Fruit fly (Drosophila melanogaster) whole organism, pupa: ENCODE measurements around the gene Mrm2.
A peak's percentile ranks its signal among the peaks of the same experiment; 100 is the strongest.

Experiments used
- CG10348 ChIP-seq: fragments of 200-800 bp; sonication (Bioruptor generic); IDR thresholded peaks from 2 replicates; pipeline ENCODE4 v1.3.6; 2022; ENCODE audit warnings: missing biosample characterization, missing genetic modification characterization
- CG12605 ChIP-seq: fragments of 200-800 bp; sonication (Bioruptor generic); IDR thresholded peaks from 2 replicates; pipeline ENCODE4 v1.3.6; 2022; ENCODE audit warnings: missing biosample characterization, missing genetic modification characterization
- CG13204 ChIP-seq: fragments of 200-800 bp; sonication (Bioruptor generic); optimal IDR thresholded peaks from 2 replicates; lab custom pipeline; 2018; ENCODE audit warnings: missing biosample characterization, mild to moderate bottlenecking, missing genetic modification characterization, moderate library complexity
- CG14655 ChIP-seq: fragments of 200-800 bp; sonication (Bioruptor generic); optimal IDR thresholded peaks from 3 replicates; lab custom pipeline; 2017; ENCODE audit warnings: mild to moderate bottlenecking, missing biosample characterization, missing genetic modification reagents, missing genetic modification characterization
- CG15710 ChIP-seq: fragments of 200-800 bp; sonication (Bioruptor generic); optimal IDR thresholded peaks from 2 replicates; lab custom pipeline; 2018; ENCODE audit warnings: missing biosample characterization, mild to moderate bottlenecking, missing genetic modification characterization, moderate library complexity
- CG17806 ChIP-seq: fragments of 200-800 bp; sonication (Bioruptor generic); optimal IDR thresholded peaks from 2 replicates; lab custom pipeline; 2018; ENCODE audit warnings: missing biosample characterization, mild to moderate bottlenecking, missing genetic modification characterization, moderate library complexity
- CG32121 ChIP-seq: fragments of 200-800 bp; sonication (Bioruptor generic); IDR thresholded peaks from 2 replicates; pipeline ENCODE4 v1.3.6; 2022; ENCODE audit warnings: missing biosample characterization, missing genetic modification characterization
- CG34367 ChIP-seq: fragments of 200-800 bp; sonication (Bioruptor generic); optimal IDR thresholded peaks from 2 replicates; lab custom pipeline; 2018; ENCODE audit warnings: missing biosample characterization, mild to moderate bottlenecking, missing genetic modification characterization
- CG4496 ChIP-seq: fragments of 200-800 bp; sonication (Bioruptor generic); IDR thresholded peaks from 3 replicates; pipeline ENCODE4 v1.3.6; 2022; ENCODE audit warnings: missing biosample characterization, missing genetic modification characterization
- CG8159 ChIP-seq: fragments of 200-800 bp; sonication (Bioruptor generic); optimal IDR thresholded peaks from 3 replicates; lab custom pipeline; 2018; ENCODE audit warnings: missing biosample characterization, mild to moderate bottlenecking, missing genetic modification characterization, moderate library complexity
- CG8301 ChIP-seq: fragments of 200-800 bp; sonication (Bioruptor generic); optimal IDR thresholded peaks from 2 replicates; lab custom pipeline; 2018; ENCODE audit warnings: missing biosample characterization, mild to moderate bottlenecking, missing genetic modification characterization
- CG9948 ChIP-seq: fragments of 200-800 bp; sonication (Bioruptor generic); optimal IDR thresholded peaks from 2 replicates; lab custom pipeline; 2018; ENCODE audit warnings: missing biosample characterization, mild to moderate bottlenecking, missing genetic modification characterization, moderate library complexity
- D1 ChIP-seq: fragments of 200-800 bp; sonication (Bioruptor generic); optimal IDR thresholded peaks from 2 replicates; lab custom pipeline; 2018; ENCODE audit warnings: missing biosample characterization, mild to moderate bottlenecking, missing genetic modification characterization, moderate library complexity
- EcR ChIP-seq: fragments of 200-800 bp; sonication (Bioruptor generic); optimal IDR thresholded peaks from 3 replicates; lab custom pipeline; 2019; ENCODE audit warnings: missing biosample characterization, missing genetic modification characterization, mild to moderate bottlenecking, moderate library complexity, missing genetic modification reagents
- Ets98B ChIP-seq: fragments of 200-800 bp; sonication (Bioruptor generic); IDR thresholded peaks from 2 replicates; pipeline ENCODE4 v1.3.6; 2022; ENCODE audit warnings: missing biosample characterization, missing genetic modification characterization
- Pif1A ChIP-seq: fragments of 200-800 bp; sonication (Bioruptor generic); optimal IDR thresholded peaks from 3 replicates; lab custom pipeline; 2016; ENCODE audit warnings: missing biosample characterization, missing genetic modification characterization
- Pif1B ChIP-seq: fragments of 200-800 bp; sonication (Bioruptor generic); optimal IDR thresholded peaks from 3 replicates; lab custom pipeline; 2016; ENCODE audit warnings: missing biosample characterization, missing genetic modification characterization
- Snoo ChIP-seq: fragments of 200-800 bp; sonication (Bioruptor generic); optimal IDR thresholded peaks from 3 replicates; lab custom pipeline; 2017; ENCODE audit warnings: missing biosample characterization, mild to moderate bottlenecking, missing genetic modification characterization, inconsistent platforms
- fd96Ca ChIP-seq: fragments of 200-800 bp; sonication (Bioruptor generic); IDR thresholded peaks from 3 replicates; pipeline ENCODE4 v1.3.6; 2022; ENCODE audit warnings: missing biosample characterization, missing genetic modification characterization
- gl ChIP-seq: fragments of 200-800 bp; sonication (Bioruptor generic); optimal IDR thresholded peaks from 2 replicates; lab custom pipeline; 2018; ENCODE audit warnings: missing biosample characterization, mild to moderate bottlenecking, missing genetic modification characterization
- rn ChIP-seq: fragments of 200-800 bp; sonication (Bioruptor generic); IDR thresholded peaks from 2 replicates; pipeline ENCODE4 v1.3.6; 2022; ENCODE audit warnings: missing biosample characterization, missing genetic modification characterization

Gene Mrm2

dm6 chr3R:19847591-19848256 is 13.7 kb upstream of the Mrm2 start:
- TF ChIP-seq CG12605 (GFP tag; lab: Robert Waterston, UW) (peak; percentile 27; the same call in 1 of the 2 replicates), CG10348 (GFP tag; lab: Robert Waterston, UW) (no peak)

- no peak for TF ChIP-seq CG10348 (GFP tag; lab: Robert Waterston, UW)
- TF ChIP-seq CG12605 (GFP tag; lab: Robert Waterston, UW): no peak
- TF ChIP-seq EcR (GFP tag; lab: Kevin White, UChicago): no peak
- TF ChIP-seq CG4496 (GFP tag; lab: Robert Waterston, UW): no peak
- TF ChIP-seq CG8301: no peak
These were observed 3.3 kb upstream of the Mrm2 start for dm6 chr3R:19858017-19858659.

dm6 chr3R:19858944-19859343 is 2.5 kb upstream of the Mrm2 start:
- TF ChIP-seq CG12605 (GFP tag; lab: Robert Waterston, UW) (no peak), CG8159 (no peak), fd96Ca (GFP tag; lab: Robert Waterston, UW) (no peak), Snoo (tag; lab: Kevin White, UChicago) (no peak), CG14655 (GFP tag; lab: Kevin White, UChicago) (no peak), CG8301 (no peak), EcR (GFP tag; lab: Kevin White, UChicago) (no peak), CG17806 (no peak), gl (tag; lab: Kevin White, UChicago) (no peak), CG13204 (GFP tag; lab: Kevin White, UChicago) (no peak), CG34367 (tag; lab: Kevin White, UChicago) (no peak), rn (GFP tag; lab: Robert Waterston, UW) (no peak), Pif1B (GFP tag; lab: Kevin White, UChicago) (no peak), CG32121 (no peak), Ets98B (GFP tag; lab: Robert Waterston, UW) (no peak)

- TF ChIP-seq EcR (GFP tag; lab: Kevin White, UChicago) (peak; percentile 1), fd96Ca (GFP tag; lab: Robert Waterston, UW) (0 out of 3 replicates have a peak, but pooled peaks have one; percentile 13), CG12605 (GFP tag; lab: Robert Waterston, UW) (peak; percentile 21; the same call in 1 of the 2 replicates), CG32121 (peak; percentile 52; the same call in 1 of the 2 replicates), Ets98B (GFP tag; lab: Robert Waterston, UW) (no peak; the same call in 1 of the 2 replicates), gl (tag; lab: Kevin White, UChicago) (peak; percentile 42), CG4496 (GFP tag; lab: Robert Waterston, UW) (peak; percentile 30; the same call in 1 of the 3 replicates), D1 (tag; lab: Kevin White, UChicago) (no peak)
- TF ChIP-seq, all 21 proteins: peak for 6
These were observed 1.9 kb upstream of the Mrm2 start for dm6 chr3R:19859370-19860033.

dm6 chr3R:19863979-19864775 is 2.8 kb downstream of the Mrm2 start, which contains the start of the genes CG4572 and CG4686:
Gene CG4572, minus strand, starts transcription at chr3R:19864393.
Gene CG4686, plus strand, starts transcription at chr3R:19864496.
- peak; percentile 68 for TF ChIP-seq rn (GFP tag; lab: Robert Waterston, UW)
- TF ChIP-seq CG32121: peak; percentile 55
- peak; percentile 72 for TF ChIP-seq EcR (GFP tag; lab: Kevin White, UChicago)
- TF ChIP-seq CG8301: peak; percentile 74
- peak; percentile 52 for TF ChIP-seq CG17806
- TF ChIP-seq CG13204 (GFP tag; lab: Kevin White, UChicago): no peak
- TF ChIP-seq Pif1B (GFP tag; lab: Kevin White, UChicago): peak; percentile 46
- peak; percentile 69 for TF ChIP-seq CG12605 (GFP tag; lab: Robert Waterston, UW)
- 0 out of 3 replicates have a peak, but pooled peaks have one; percentile 63 for TF ChIP-seq fd96Ca (GFP tag; lab: Robert Waterston, UW)
- TF ChIP-seq D1 (tag; lab: Kevin White, UChicago): no peak
- peak; percentile 68 for TF ChIP-seq CG9948 (tag; lab: Kevin White, UChicago)
- no peak for TF ChIP-seq CG14655 (GFP tag; lab: Kevin White, UChicago)
- TF ChIP-seq Snoo (tag; lab: Kevin White, UChicago): peak; percentile 67
- peak; percentile 60 for TF ChIP-seq CG34367 (tag; lab: Kevin White, UChicago)
- peak; percentile 60 for TF ChIP-seq CG4496 (GFP tag; lab: Robert Waterston, UW)
- no peak; the same call in 1 of the 2 replicates for TF ChIP-seq Ets98B (GFP tag; lab: Robert Waterston, UW)
- TF ChIP-seq Pif1A: no peak
- TF ChIP-seq CG10348 (GFP tag; lab: Robert Waterston, UW): 0 out of 2 replicates have a peak, but pooled peaks have one; percentile 34
- peak; percentile 63 for TF ChIP-seq gl (tag; lab: Kevin White, UChicago)
- TF ChIP-seq CG15710 (tag; lab: Kevin White, UChicago): peak; percentile 70
- peak; percentile 75 for TF ChIP-seq CG8159
